Worm (Caenorhabditis elegans): ENCODE results near the gene ell-1.

DNA sequence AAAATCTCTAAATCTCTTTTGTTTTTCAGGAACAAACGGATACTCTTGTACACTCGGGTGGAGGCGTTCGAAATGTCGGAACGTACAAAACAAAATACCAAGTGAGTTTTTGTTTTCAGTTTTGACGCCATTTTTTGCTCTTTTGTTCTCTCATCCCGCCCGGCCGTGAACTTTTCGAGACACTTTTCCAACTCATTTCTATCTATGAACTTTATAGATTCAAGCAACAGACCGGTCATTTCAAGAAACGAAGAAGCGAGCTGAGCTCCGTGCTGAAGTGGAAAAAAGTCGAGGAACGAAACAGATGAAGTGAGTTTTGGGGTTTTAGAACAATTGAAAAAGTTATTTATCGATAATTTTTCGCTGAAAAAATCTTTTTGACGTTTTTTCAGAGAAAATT lies 16.3 kb downstream of the ell-1 start:
- TF ChIP-seq mxl-1 (tag; optimal IDR thresholded peaks at IDR 0.05) (no peak), ZK185.1 (tag; optimal IDR thresholded peaks at IDR 0.05; ENCODE audit: poor library complexity, severe bottlenecking) (no peak), ztf-18 (tag; optimal IDR thresholded peaks at IDR 0.05) (no peak), dox-1 (GFP tag; IDR thresholded peaks at IDR 0.05) (no peak), unc-62 (GFP tag; optimal IDR thresholded peaks at IDR 0.05) (no peak), B0261.1 (tag; optimal IDR thresholded peaks at IDR 0.05) (no peak), mes-4 (tag; optimal IDR thresholded peaks at IDR 0.05) (no peak), B0019.2 (GFP tag; conservative IDR thresholded peaks at IDR 0.05) (no peak), ama-1 (optimal IDR thresholded peaks at IDR 0.05) (no peak), ama-1 (GFP tag; optimal IDR thresholded peaks at IDR 0.05) (no peak)
